Worm (Caenorhabditis elegans) whole organism, dauer: ENCODE data around the gene dsl-3.
"Not testable (repeated sequence)": the region's sequence is repeated elsewhere in the genome, so short reads cannot be mapped to it uniquely, and the experiment has no call there.

ENCODE experiments used
- unc-62 ChIP-seq: sonication (generic microtip); optimal IDR thresholded peaks from 2 replicates; lab custom pipeline; 2017; ENCODE audit warnings: missing biosample characterization, missing genetic modification reagents, missing genetic modification characterization

The dsl-3 gene

DNA sequence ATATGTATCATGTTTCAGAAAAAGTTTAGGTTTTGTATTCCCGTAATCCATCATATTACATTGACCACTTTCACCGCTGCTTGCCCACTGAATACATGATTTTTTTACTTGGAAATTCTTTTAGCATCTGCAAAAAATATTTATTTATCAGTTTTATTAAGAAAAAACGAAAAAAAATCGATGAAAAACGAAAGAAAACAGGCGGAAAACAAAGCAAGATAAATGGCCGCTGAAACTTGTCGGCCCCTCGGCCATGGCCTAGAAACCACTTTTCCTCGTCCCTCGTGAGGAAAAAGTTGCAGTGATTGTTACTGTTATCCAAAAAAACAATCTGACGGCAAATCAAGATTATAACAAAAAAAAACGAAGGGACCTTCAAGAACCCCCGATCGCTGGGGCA lies at the start of gene dsl-3:
TSS of gene dsl-3 (plus strand) at position 301 of the 400 bp plus-strand sequence.
- not testable (repeated sequence) for TF ChIP-seq unc-62 (GFP tag; lab: Kevin White, UChicago)

- TF ChIP-seq unc-62 (GFP tag; lab: Kevin White, UChicago), result no peak
These were observed 48.2 kb upstream of the dsl-3 start, which contains the start of gene hpo-6 for ce11 chrIV:1561884-1562283. Gene hpo-6 (plus strand): TSS chrIV:1562184.

- TF ChIP-seq unc-62 (GFP tag; lab: Kevin White, UChicago), result no peak
These were observed 46.5 kb upstream of the dsl-3 start, which contains the start of gene Y41D4B.15 for ce11 chrIV:1563476-1564131. Gene Y41D4B.15 (plus strand): TSS chrIV:1564081.

- TF ChIP-seq unc-62 (GFP tag; lab: Kevin White, UChicago), result no peak
These were observed 44.3 kb upstream of the dsl-3 start for ce11 chrIV:1565725-1566124.

ce11 chrIV:1567577-1567976 lies 42.5 kb upstream of the dsl-3 start:
- TF ChIP-seq unc-62 (GFP tag; lab: Kevin White, UChicago), result no peak

DNA sequence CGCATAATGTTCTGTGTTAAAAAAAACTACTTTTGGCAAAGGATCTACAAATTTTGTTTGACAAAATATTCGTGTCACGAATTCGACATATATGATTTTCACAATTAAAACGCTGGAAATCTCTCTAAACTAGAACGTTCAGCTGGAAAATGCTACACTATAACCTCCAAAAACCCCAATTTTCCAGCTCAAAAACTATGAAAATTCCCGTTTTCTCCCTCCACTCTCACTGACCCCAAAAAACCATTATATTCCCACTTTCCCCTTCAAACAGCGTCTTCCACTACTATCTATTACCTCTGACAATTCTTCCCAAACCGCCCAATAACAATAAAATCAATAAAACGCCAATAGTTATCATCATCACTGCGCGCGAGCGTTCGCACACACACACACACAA lies 33.3 kb upstream of the dsl-3 start, which contains the start of gene Y41D4B.14:
TSS of gene Y41D4B.14 (plus strand) at position 301 of the 400 bp plus-strand sequence.
- TF ChIP-seq unc-62 (GFP tag; lab: Kevin White, UChicago), result no peak

DNA sequence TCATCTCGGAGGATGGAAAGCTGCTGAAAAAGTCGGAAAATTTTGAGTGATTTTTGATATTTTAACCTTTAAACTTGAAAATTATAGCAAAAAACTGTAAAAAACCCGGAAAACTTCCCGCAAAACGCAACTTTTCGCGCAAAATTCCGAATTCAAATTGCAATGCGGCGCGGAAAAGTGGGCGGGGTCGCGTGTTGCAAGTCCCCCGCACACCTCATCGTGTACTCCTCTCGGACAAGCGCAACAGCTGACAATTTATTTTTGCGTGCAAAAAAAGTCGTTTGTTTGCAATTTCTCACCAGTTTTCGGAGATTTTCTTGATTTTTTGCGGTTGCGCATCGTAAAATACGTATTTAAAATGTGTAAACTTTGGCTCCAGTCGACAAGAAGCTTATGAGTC lies 14.3 kb upstream of the dsl-3 start, which contains the start of gene npp-8:
TSS of gene npp-8 (minus strand) at position 23 of the 400 bp plus-strand sequence.
- TF ChIP-seq unc-62 (GFP tag; lab: Kevin White, UChicago), result no peak

DNA sequence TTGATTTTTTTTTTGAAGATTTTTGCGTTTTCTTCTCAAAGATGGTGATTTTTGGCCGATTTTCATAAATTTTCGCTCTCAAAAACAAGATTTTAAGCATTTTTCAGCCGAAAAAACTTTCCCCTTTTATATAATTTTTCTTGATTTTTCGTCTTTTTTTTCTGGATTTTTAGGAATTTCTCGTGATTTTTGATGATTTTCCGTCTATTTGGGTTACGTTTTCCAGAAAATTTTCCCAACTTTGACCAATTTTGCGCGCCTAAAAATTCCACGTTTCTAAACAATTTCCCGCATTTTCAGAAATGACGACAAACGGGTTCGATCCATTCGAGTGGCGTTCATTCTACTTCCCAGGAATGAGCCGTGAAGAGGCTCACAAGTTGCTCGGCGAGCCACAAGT lies 13.1 kb upstream of the dsl-3 start, which contains the start of gene ced-2:
TSS of gene ced-2 (plus strand) at position 301 of the 400 bp plus-strand sequence.
- no peak for TF ChIP-seq unc-62 (GFP tag; lab: Kevin White, UChicago)

DNA sequence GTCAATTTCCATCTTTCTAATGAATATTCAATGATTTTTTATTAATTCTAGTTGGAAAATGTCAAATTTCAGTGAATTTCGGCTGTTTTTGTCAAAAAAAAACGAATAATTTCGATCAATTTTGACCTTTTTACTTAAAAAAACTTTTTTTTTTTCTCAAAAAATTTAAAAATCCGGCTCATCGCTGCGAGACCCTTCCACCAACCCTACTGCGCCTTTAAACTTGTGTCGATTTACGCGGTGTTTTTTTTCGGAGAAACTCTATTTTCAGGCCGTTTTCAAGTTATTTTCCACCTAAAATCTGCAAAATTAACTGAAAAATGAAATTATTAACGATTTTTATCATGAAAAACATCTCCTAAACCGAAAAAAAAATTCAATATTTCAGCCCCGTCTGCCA lies 9.3 kb upstream of the dsl-3 start:
- no peak for TF ChIP-seq unc-62 (GFP tag; lab: Kevin White, UChicago)

- TF ChIP-seq unc-62 (GFP tag; lab: Kevin White, UChicago), result no peak
These were observed 8.7 kb upstream of the dsl-3 start, which contains the start of gene set-23 for ce11 chrIV:1601357-1601756. Gene set-23 (plus strand): TSS chrIV:1601657.

DNA sequence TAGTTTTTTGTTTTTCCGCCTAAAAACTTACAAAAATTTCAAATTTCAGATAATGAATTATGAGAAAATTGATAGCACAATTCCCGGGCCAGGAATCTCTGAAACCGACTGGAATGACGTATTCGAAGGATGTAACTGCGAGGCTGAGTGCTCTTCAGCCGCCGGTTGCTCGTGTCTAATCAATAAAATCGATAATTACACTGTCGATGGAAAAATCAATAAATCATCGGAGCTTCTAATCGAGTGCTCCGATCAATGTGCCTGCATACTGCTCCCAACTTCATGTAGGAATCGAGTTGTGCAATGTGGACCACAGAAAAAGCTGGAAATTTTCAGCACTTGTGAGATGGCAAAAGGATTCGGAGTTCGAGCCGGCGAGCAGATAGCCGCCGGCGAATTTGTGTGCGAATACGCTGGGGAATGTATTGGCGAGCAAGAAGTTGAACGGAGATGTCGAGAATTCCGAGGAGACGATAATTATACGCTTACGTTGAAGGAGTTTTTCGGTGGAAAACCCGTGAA lies 7.1 kb upstream of the dsl-3 start:
- no peak for TF ChIP-seq unc-62 (GFP tag; lab: Kevin White, UChicago)

ce11 chrIV:1605276-1605762 lies 4.8 kb upstream of the dsl-3 start, which contains the start of gene Y41D4B.11:
Gene Y41D4B.11 (plus strand): TSS chrIV:1605712.
- TF ChIP-seq unc-62 (GFP tag; lab: Kevin White, UChicago), result no peak

- TF ChIP-seq unc-62 (GFP tag; lab: Kevin White, UChicago), result no peak
These were observed 3.5 kb downstream of the dsl-3 start, which contains the start of gene nhr-122 for ce11 chrIV:1613592-1613991. Gene nhr-122 (plus strand): TSS chrIV:1613892.

- TF ChIP-seq unc-62 (GFP tag; lab: Kevin White, UChicago), result no peak
These were observed 9.6 kb downstream of the dsl-3 start, which contains the start of gene nhr-92 for ce11 chrIV:1619519-1620311. Gene nhr-92 (plus strand): TSS chrIV:1620094.

DNA sequence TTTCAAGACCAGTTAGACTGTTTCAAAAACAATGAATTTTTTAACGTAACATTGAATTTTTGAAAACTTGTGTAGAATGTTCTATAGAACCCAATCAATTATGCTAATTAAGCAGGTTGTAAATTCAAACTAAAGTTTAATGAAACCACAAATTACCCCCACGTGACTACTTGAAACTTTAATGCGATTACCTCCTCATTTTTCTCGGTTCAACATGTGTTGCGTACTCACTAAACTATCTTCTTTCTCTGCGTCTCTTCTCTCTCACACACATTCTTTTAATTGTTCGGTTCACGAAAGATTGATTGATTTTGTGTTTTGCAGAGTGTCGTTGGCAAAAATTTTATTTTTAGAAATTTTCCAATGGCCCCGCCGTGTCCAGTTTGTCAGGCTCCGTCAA lies 13.6 kb downstream of the dsl-3 start, which contains the start of gene nhr-87:
TSS of gene nhr-87 (plus strand) at position 318 of the 400 bp plus-strand sequence.
- TF ChIP-seq unc-62 (GFP tag; lab: Kevin White, UChicago), result no peak
